Worm (Caenorhabditis elegans): ENCODE data around the gene srsx-25.

The srsx-25 gene

DNA sequence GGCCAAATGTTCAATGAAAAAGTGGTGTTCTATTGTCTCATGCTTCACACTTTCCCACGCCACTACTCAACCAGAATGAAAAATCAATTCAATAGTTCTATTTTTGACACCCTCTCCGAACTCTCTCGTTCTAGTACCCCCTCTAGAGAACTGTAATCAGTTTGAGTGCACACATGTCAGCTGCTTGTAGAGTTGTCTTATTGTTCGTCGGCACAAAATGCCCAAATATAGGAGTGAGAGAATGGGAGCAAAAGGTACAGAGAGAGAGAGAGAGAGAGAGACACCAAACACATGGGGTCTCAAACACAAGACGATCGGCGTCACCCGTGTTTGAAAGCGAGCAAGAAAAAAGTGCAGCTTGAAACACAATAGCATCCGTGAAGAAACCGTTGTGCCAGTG lies 30.7 kb upstream of the srsx-25 start:
- TF ChIP-seq lin-13 (GFP tag; optimal IDR thresholded peaks at IDR 0.05): no peak
- TF ChIP-seq F13H6.1 (tag; optimal IDR thresholded peaks at IDR 0.05): peak; percentile 23
- TF ChIP-seq aly-2 (tag; optimal IDR thresholded peaks at IDR 0.05): no peak
- no peak for TF ChIP-seq unc-62 (GFP tag; optimal IDR thresholded peaks at IDR 0.05)
- TF ChIP-seq snpc-4 (tag; optimal IDR thresholded peaks at IDR 0.05): no peak
- TF ChIP-seq lin-39 (tag; optimal IDR thresholded peaks at IDR 0.05): no peak
- TF ChIP-seq Y55F3AM.14 (GFP tag; optimal IDR thresholded peaks at IDR 0.05): no peak
- TF ChIP-seq sma-9 (GFP tag; optimal IDR thresholded peaks at IDR 0.05): peak; percentile 34
- TF ChIP-seq sma-9 (tag; optimal IDR thresholded peaks at IDR 0.05): no peak
- TF ChIP-seq nhr-129 (tag; optimal IDR thresholded peaks at IDR 0.05): peak; percentile 53
- no peak for TF ChIP-seq C34F6.9 (tag; optimal IDR thresholded peaks at IDR 0.05)
- no peak for TF ChIP-seq zag-1 (tag; optimal IDR thresholded peaks at IDR 0.05)
- no peak for TF ChIP-seq gmeb-1 (tag; optimal IDR thresholded peaks at IDR 0.05)
- peak; percentile 27 for TF ChIP-seq fos-1 (tag; optimal IDR thresholded peaks at IDR 0.05)
- TF ChIP-seq nhr-10 (tag; optimal IDR thresholded peaks at IDR 0.05): no peak

ce11 chrIV:13342555-13342954 lies 22.4 kb upstream of the srsx-25 start, which contains the start of gene W02A2.5:
TSS of gene W02A2.5 (plus strand) at chrIV:13342855.
- no peak for TF ChIP-seq mbf-1 (tag; optimal IDR thresholded peaks at IDR 0.05)
- TF ChIP-seq peb-1 (tag; optimal IDR thresholded peaks at IDR 0.05): no peak
- no peak for TF ChIP-seq lin-11 (tag; optimal IDR thresholded peaks at IDR 0.05)
- no peak for TF ChIP-seq nhr-129 (tag; optimal IDR thresholded peaks at IDR 0.05)
- TF ChIP-seq blmp-1 (tag; optimal IDR thresholded peaks at IDR 0.05; ENCODE audit: insufficient read depth): no peak
- TF ChIP-seq mdl-1 (tag; optimal IDR thresholded peaks at IDR 0.05): no peak
- TF ChIP-seq ztf-4 (tag; optimal IDR thresholded peaks at IDR 0.05): no peak
- TF ChIP-seq dmd-4 (tag; optimal IDR thresholded peaks at IDR 0.05): no peak

DNA sequence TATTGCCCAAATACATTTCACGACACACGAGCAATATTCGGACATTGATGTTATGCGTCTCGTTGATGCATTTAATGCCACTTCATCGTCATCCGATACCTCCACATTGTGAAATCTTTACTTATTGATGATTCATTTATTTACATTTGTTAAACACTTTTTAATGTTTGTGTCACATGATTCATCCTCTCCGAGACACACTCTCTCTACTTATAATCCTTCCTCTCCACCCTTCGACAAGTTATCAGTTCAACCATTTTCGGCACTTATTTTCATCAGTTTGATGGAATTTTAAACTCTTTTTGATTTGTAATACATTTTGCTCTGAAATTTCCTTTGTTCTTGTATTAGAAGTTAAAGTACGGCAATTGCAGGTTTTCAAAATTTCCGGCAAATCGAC lies 18.9 kb upstream of the srsx-25 start:
- no peak for TF ChIP-seq lin-39 (tag; optimal IDR thresholded peaks at IDR 0.05)
- peak; percentile 61 for TF ChIP-seq sma-9 (GFP tag; optimal IDR thresholded peaks at IDR 0.05)
- no peak for TF ChIP-seq sma-9 (tag; optimal IDR thresholded peaks at IDR 0.05)
- no peak for TF ChIP-seq mbf-1 (tag; optimal IDR thresholded peaks at IDR 0.05)
- TF ChIP-seq ZK546.5 (tag; optimal IDR thresholded peaks at IDR 0.05): no peak
- peak; percentile 63 for TF ChIP-seq nhr-129 (tag; optimal IDR thresholded peaks at IDR 0.05)
- peak; percentile 13 for TF ChIP-seq gmeb-1 (tag; optimal IDR thresholded peaks at IDR 0.05)
- no peak for TF ChIP-seq nhr-10 (tag; optimal IDR thresholded peaks at IDR 0.05)
- peak; percentile 9 for TF ChIP-seq F13H6.1 (tag; optimal IDR thresholded peaks at IDR 0.05)
- TF ChIP-seq alr-1 (tag; optimal IDR thresholded peaks at IDR 0.05): no peak
- TF ChIP-seq fos-1 (tag; optimal IDR thresholded peaks at IDR 0.05): peak; percentile 73

- peak; percentile 93 for TF ChIP-seq fos-1 (tag; optimal IDR thresholded peaks at IDR 0.05)
- TF ChIP-seq gmeb-1 (tag; optimal IDR thresholded peaks at IDR 0.05): peak; percentile 21
- peak; percentile 74 for TF ChIP-seq sma-9 (GFP tag; optimal IDR thresholded peaks at IDR 0.05)
- no peak for TF ChIP-seq sma-9 (tag; optimal IDR thresholded peaks at IDR 0.05)
- no peak for TF ChIP-seq lin-11 (tag; optimal IDR thresholded peaks at IDR 0.05)
- peak; percentile 30 for TF ChIP-seq nhr-129 (tag; optimal IDR thresholded peaks at IDR 0.05)
- peak; percentile 43 for TF ChIP-seq crh-2 (tag; optimal IDR thresholded peaks at IDR 0.05)
Measured at ce11 chrIV:13347232-13347715, 17.7 kb upstream of the srsx-25 start, which contains the start of gene W02A2.9. TSS of gene W02A2.9 (plus strand) at chrIV:13347665.

- no peak for TF ChIP-seq nhr-11 (tag; optimal IDR thresholded peaks at IDR 0.05)
- TF ChIP-seq elt-1 (tag; optimal IDR thresholded peaks at IDR 0.05): no peak
Measured at ce11 chrIV:13348592-13348991, 16.4 kb upstream of the srsx-25 start, which contains the start of gene W02A2.12. TSS of gene W02A2.12 (minus strand) at chrIV:13348831.

- TF ChIP-seq zag-1 (tag; optimal IDR thresholded peaks at IDR 0.05) (no peak), R02D3.7 (tag; optimal IDR thresholded peaks at IDR 0.05) (no peak), crh-2 (tag; optimal IDR thresholded peaks at IDR 0.05) (no peak), aly-2 (tag; optimal IDR thresholded peaks at IDR 0.05) (no peak), blmp-1 (tag; optimal IDR thresholded peaks at IDR 0.05; ENCODE audit: insufficient read depth) (no peak), ceh-82 (tag; optimal IDR thresholded peaks at IDR 0.05) (no peak), mbf-1 (tag; optimal IDR thresholded peaks at IDR 0.05) (no peak), alr-1 (tag; optimal IDR thresholded peaks at IDR 0.05) (no peak), nhr-77 (tag; optimal IDR thresholded peaks at IDR 0.05) (no peak), nhr-23 (tag; optimal IDR thresholded peaks at IDR 0.05) (no peak), dmd-4 (tag; optimal IDR thresholded peaks at IDR 0.05) (no peak), C34F6.9 (tag; optimal IDR thresholded peaks at IDR 0.05) (no peak)
Measured at ce11 chrIV:13353143-13353773, 11.7 kb upstream of the srsx-25 start, which contains the start of the genes rec-8 and mex-5. TSS of gene rec-8 (minus strand) at chrIV:13353193. TSS of gene mex-5 (plus strand) at chrIV:13353723.

Measured in whole organism, L2 larva.